Fruit fly (Drosophila melanogaster) whole organism, embryonic: ENCODE measurements around the gene CG12521.

Experiments
- Bdp1 ChIP-seq: fragments of 200-800 bp; sonication (Bioruptor generic); optimal IDR thresholded peaks from 3 replicates; lab custom pipeline; 2016; ENCODE audit warnings: missing biosample characterization, missing genetic modification characterization
- CG11560 ChIP-seq: fragments of 200-800 bp; sonication (Bioruptor generic); IDR thresholded peaks from 3 replicates; pipeline ENCODE4 v1.3.6; 2022; ENCODE audit warnings: missing biosample characterization, missing genetic modification characterization
- CG11723 ChIP-seq: fragments of 200-800 bp; sonication (Bioruptor generic); optimal IDR thresholded peaks from 2 replicates; lab custom pipeline; 2017; ENCODE audit warnings: missing biosample characterization, mild to moderate bottlenecking, missing genetic modification characterization
- CG13123 ChIP-seq: fragments of 200-800 bp; sonication (Bioruptor generic); optimal IDR thresholded peaks from 2 replicates; lab custom pipeline; 2016; ENCODE audit warnings: missing biosample characterization, missing genetic modification characterization
- CG14860 ChIP-seq: fragments of 200-800 bp; sonication (Bioruptor generic); IDR thresholded peaks from 3 replicates; pipeline ENCODE4 v1.3.6; 2022; ENCODE audit warnings: missing biosample characterization, missing genetic modification characterization; ENCODE audit not compliant: partially characterized antibody
- CG1603 ChIP-seq: fragments of 200-800 bp; sonication (Bioruptor generic); optimal IDR thresholded peaks from 2 replicates; lab custom pipeline; 2019; ENCODE audit warnings: missing biosample characterization, mild to moderate bottlenecking, missing genetic modification characterization, moderate library complexity
- CG16779 ChIP-seq: fragments of 200-800 bp; sonication (Bioruptor generic); IDR thresholded peaks from 2 replicates; pipeline ENCODE4 v1.3.6; 2022; ENCODE audit warnings: missing biosample characterization, missing genetic modification characterization
- CG17186 ChIP-seq: fragments of 200-800 bp; sonication (Bioruptor generic); optimal IDR thresholded peaks from 3 replicates; lab custom pipeline; 2017; ENCODE audit warnings: missing biosample characterization, missing genetic modification reagents, missing genetic modification characterization
- CG30020 ChIP-seq: fragments of 200-800 bp; optimal IDR thresholded peaks from 2 replicates; lab custom pipeline; 2019; ENCODE audit warnings: missing biosample characterization, mild to moderate bottlenecking, missing genetic modification characterization, moderate library complexity
- CG31365 ChIP-seq: fragments of 200-800 bp; sonication (Bioruptor generic); optimal IDR thresholded peaks from 2 replicates; lab custom pipeline; 2018; ENCODE audit warnings: missing biosample characterization, mild to moderate bottlenecking, missing genetic modification characterization
- CG31388 ChIP-seq: fragments of 200-800 bp; sonication (Bioruptor generic); optimal IDR thresholded peaks from 2 replicates; lab custom pipeline; 2016; ENCODE audit warnings: missing biosample characterization, missing genetic modification characterization
- CG4282 ChIP-seq: fragments of 200-800 bp; sonication (Bioruptor generic); optimal IDR thresholded peaks from 2 replicates; lab custom pipeline; 2016; ENCODE audit warnings: missing biosample characterization, missing genetic modification characterization
- CG4854 ChIP-seq: fragments of 200-800 bp; sonication (Bioruptor generic); optimal IDR thresholded peaks from 2 replicates; lab custom pipeline; 2016; ENCODE audit warnings: missing biosample characterization, missing genetic modification characterization, inconsistent platforms
- CG6689 ChIP-seq: fragments of 200-800 bp; sonication (Bioruptor generic); IDR thresholded peaks from 2 replicates; pipeline ENCODE4 v1.3.6; 2022; ENCODE audit warnings: missing biosample characterization, missing genetic modification characterization
- CG8944 ChIP-seq: fragments of 200-800 bp; sonication (Bioruptor generic); optimal IDR thresholded peaks from 3 replicates; lab custom pipeline; 2016; ENCODE audit warnings: missing biosample characterization, missing genetic modification characterization
- CG9817 ChIP-seq: fragments of 200-800 bp; sonication (Bioruptor generic); optimal IDR thresholded peaks from 2 replicates; lab custom pipeline; 2018; ENCODE audit warnings: missing biosample characterization, mild to moderate bottlenecking, missing genetic modification characterization, moderate library complexity
- D ChIP-seq, 2 experiments: fragments of 200-800 bp in 1 of 2; fragments of >200 bp in 1 of 2; sonication (Bioruptor generic) in 1 of 2; optimal IDR thresholded peaks; 2 replicates in 1 of 2; 3 replicates in 1 of 2; lab custom pipeline; 2017; ENCODE audit warnings: mild to moderate bottlenecking in 1 of 2, missing biosample characterization in 1 of 2, missing genetic modification characterization in 1 of 2, missing genetic modification reagents in 1 of 2
- D19B ChIP-seq: fragments of 200-800 bp; sonication (Bioruptor generic); optimal IDR thresholded peaks from 2 replicates; lab custom pipeline; 2017; ENCODE audit warnings: missing biosample characterization, mild to moderate bottlenecking, missing genetic modification characterization
- Deaf1 ChIP-seq: fragments of 200-800 bp; optimal IDR thresholded peaks from 3 replicates; lab custom pipeline; 2019; ENCODE audit warnings: missing biosample characterization, mild to moderate bottlenecking, missing genetic modification characterization, moderate library complexity
- Fer3 ChIP-seq: fragments of 200-800 bp; sonication (Bioruptor generic); optimal IDR thresholded peaks from 2 replicates; lab custom pipeline; 2018; ENCODE audit warnings: missing biosample characterization, mild to moderate bottlenecking, missing genetic modification characterization, moderate library complexity
- Hsf ChIP-seq: fragments of 200-800 bp; sonication (Bioruptor generic); optimal IDR thresholded peaks from 3 replicates; lab custom pipeline; 2016; ENCODE audit warnings: missing biosample characterization, missing genetic modification characterization
- MESR4 ChIP-seq: fragments of 200-800 bp; sonication (Bioruptor generic); optimal IDR thresholded peaks from 2 replicates; lab custom pipeline; 2018; ENCODE audit warnings: missing biosample characterization, mild to moderate bottlenecking, missing genetic modification characterization, moderate library complexity
- NFAT ChIP-seq: fragments of 200-800 bp; sonication (Bioruptor generic); IDR thresholded peaks from 2 replicates; pipeline ENCODE4 v1.3.6; 2022; ENCODE audit warnings: missing biosample characterization, missing genetic modification characterization
- NK7.1 ChIP-seq: fragments of 200-800 bp; sonication (Bioruptor generic); optimal IDR thresholded peaks from 3 replicates; lab custom pipeline; 2016; ENCODE audit warnings: missing biosample characterization, missing genetic modification characterization
- Opbp ChIP-seq: fragments of 200-800 bp; sonication (Bioruptor generic); IDR thresholded peaks from 3 replicates; pipeline ENCODE4 v1.3.6; 2022; ENCODE audit warnings: missing biosample characterization, missing genetic modification characterization; ENCODE audit not compliant: partially characterized antibody
- Sox102F ChIP-seq: fragments of 200-800 bp; sonication (Bioruptor generic); optimal IDR thresholded peaks from 2 replicates; lab custom pipeline; 2018; ENCODE audit warnings: missing biosample characterization, mild to moderate bottlenecking, missing genetic modification characterization, moderate library complexity
- Trl ChIP-seq, 3 experiments: fragments of >200 bp in 2 of 3; fragments of 200-800 bp in 1 of 3; sonication (Bioruptor generic) in 1 of 3; optimal IDR thresholded peaks; 2 replicates in 1 of 3; 3 replicates in 2 of 3; lab custom pipeline; 2016 to 2017; ENCODE audit warnings: missing biosample characterization in 1 of 3, missing genetic modification characterization in 1 of 3
- ab ChIP-seq: fragments of 200-800 bp; sonication (Bioruptor generic); optimal IDR thresholded peaks from 2 replicates; lab custom pipeline; 2016; ENCODE audit warnings: missing biosample characterization, missing genetic modification characterization
- abd-A ChIP-seq: fragments of 200-800 bp; sonication (Bioruptor generic); optimal IDR thresholded peaks from 3 replicates; lab custom pipeline; 2019; ENCODE audit warnings: missing biosample characterization, mild to moderate bottlenecking, missing genetic modification characterization, moderate library complexity
- bigmax ChIP-seq: fragments of 200-800 bp; sonication (Bioruptor generic); optimal IDR thresholded peaks from 2 replicates; lab custom pipeline; 2018; ENCODE audit warnings: missing biosample characterization, mild to moderate bottlenecking, missing genetic modification characterization
- bsh ChIP-seq, 2 experiments: fragments of 200-800 bp; sonication (Bioruptor generic); optimal IDR thresholded peaks; 2 replicates each; lab custom pipeline; 2017 to 2018; ENCODE audit warnings: mild to moderate bottlenecking in 2 of 2, missing biosample characterization in 2 of 2, missing genetic modification characterization in 2 of 2, moderate library complexity in 1 of 2
- chm ChIP-seq: fragments of 200-800 bp; sonication (Bioruptor generic); IDR thresholded peaks from 2 replicates; pipeline ENCODE4 v1.3.6; 2022; ENCODE audit warnings: missing biosample characterization, missing genetic modification characterization
- fru ChIP-seq: fragments of >200 bp; optimal IDR thresholded peaks from 2 replicates; lab custom pipeline; 2017
- gsb ChIP-seq: fragments of 200-800 bp; sonication (Bioruptor generic); IDR thresholded peaks from 2 replicates; pipeline ENCODE4 v1.3.6; 2022; ENCODE audit warnings: missing biosample characterization, missing genetic modification characterization
- ham ChIP-seq: fragments of 200-800 bp; sonication (Bioruptor generic); IDR thresholded peaks from 2 replicates; pipeline ENCODE4 v1.3.6; 2022; ENCODE audit warnings: missing biosample characterization, missing genetic modification characterization
- hb ChIP-seq: fragments of 200-800 bp; sonication (Bioruptor generic); IDR thresholded peaks from 3 replicates; pipeline ENCODE4 v1.3.6; 2022; ENCODE audit warnings: missing biosample characterization, missing genetic modification characterization; ENCODE audit not compliant: partially characterized antibody
- ind ChIP-seq: fragments of 200-800 bp; sonication (Bioruptor generic); optimal IDR thresholded peaks from 3 replicates; lab custom pipeline; 2016; ENCODE audit warnings: missing biosample characterization, missing genetic modification characterization
- ken ChIP-seq: fragments of 200-800 bp; sonication (Bioruptor generic); IDR thresholded peaks from 3 replicates; pipeline ENCODE4 v1.3.6; 2022; ENCODE audit warnings: missing biosample characterization, missing genetic modification characterization
- mam ChIP-seq: fragments of 200-800 bp; sonication (Bioruptor generic); optimal IDR thresholded peaks from 3 replicates; lab custom pipeline; 2016; ENCODE audit warnings: missing biosample characterization, missing genetic modification characterization
- nau ChIP-seq: fragments of 200-800 bp; sonication (Bioruptor generic); optimal IDR thresholded peaks from 3 replicates; lab custom pipeline; 2017; ENCODE audit warnings: missing biosample characterization, mild to moderate bottlenecking, missing genetic modification characterization, missing genetic modification reagents
- nerfin-2 ChIP-seq: fragments of 200-800 bp; sonication (Bioruptor generic); IDR thresholded peaks from 2 replicates; pipeline ENCODE4 v1.3.6; 2022; ENCODE audit warnings: missing biosample characterization, missing genetic modification characterization; ENCODE audit not compliant: partially characterized antibody
- pzg ChIP-seq: fragments of 200-800 bp; sonication (Bioruptor generic); optimal IDR thresholded peaks from 3 replicates; lab custom pipeline; 2018; ENCODE audit warnings: missing biosample characterization, mild to moderate bottlenecking, missing genetic modification characterization, moderate library complexity
- sna ChIP-seq: fragments of 200-800 bp; sonication (Bioruptor generic); IDR thresholded peaks from 2 replicates; pipeline ENCODE4 v1.3.6; 2022; ENCODE audit warnings: missing biosample characterization, missing genetic modification characterization; ENCODE audit not compliant: partially characterized antibody
- unpg ChIP-seq: fragments of 200-800 bp; sonication (Bioruptor generic); optimal IDR thresholded peaks from 3 replicates; lab custom pipeline; 2018; ENCODE audit warnings: missing biosample characterization, mild to moderate bottlenecking, missing genetic modification characterization, moderate library complexity
- vnd ChIP-seq: fragments of 200-800 bp; sonication (Bioruptor generic); IDR thresholded peaks from 3 replicates; pipeline ENCODE4 v1.3.6; 2022; ENCODE audit warnings: missing biosample characterization, missing genetic modification characterization; ENCODE audit not compliant: partially characterized antibody

Gene CG12521

dm6 chr3L:11822446-11823334 is 24.9 kb downstream of the CG12521 start, which contains the start of gene RpL10Ab (continued):
- TF ChIP-seq CG17186 (GFP tag; lab: Kevin White, UChicago) (peak; percentile 45), CG31388 (no peak), nerfin-2 (GFP tag; lab: Robert Waterston, UW) (peak; percentile 78), Sox102F (no peak), CG14860 (GFP tag; lab: Robert Waterston, UW) (peak; percentile 71), Bdp1 (no peak), CG8944 (GFP tag; lab: Kevin White, UChicago) (no peak), hb (GFP tag; lab: Robert Waterston, UW) (peak; percentile 80), CG6689 (peak; percentile 79), chm (GFP tag; lab: Robert Waterston, UW) (peak; percentile 87), bigmax (no peak), CG11723 (GFP tag; lab: Kevin White, UChicago) (peak; percentile 44), unpg (GFP tag; lab: Kevin White, UChicago) (peak; percentile 53), CG11560 (tag; lab: Robert Waterston, UW) (peak; percentile 61; the same call in 1 of the 3 replicates), NK7.1 (no peak), CG31365 (tag; lab: Kevin White, UChicago) (peak; percentile 45), CG4854 (peak; percentile 46)

dm6 chr3L:11821723-11822445 is 25.7 kb downstream of the CG12521 start, which contains the start of the genes CG11597 and CG5946:
TSS of gene CG11597 (minus strand) at chr3L:11822275.
TSS of gene CG5946 (minus strand) at chr3L:11822275.
- TF ChIP-seq NFAT (GFP tag; lab: Robert Waterston, UW) = peak; percentile 35; the same call in 1 of the 2 replicates
- TF ChIP-seq CG4282 (GFP tag; lab: Kevin White, UChicago) = no peak
- no peak for TF ChIP-seq ab (GFP tag; lab: Kevin White, UChicago)
- no peak for TF ChIP-seq CG13123 (GFP tag; lab: Kevin White, UChicago)
- no peak for TF ChIP-seq CG9817
- no peak for TF ChIP-seq D (optimal IDR thresholded peaks at IDR 0.05; lab: Kevin White, UChicago)
- TF ChIP-seq D (GFP tag; optimal IDR thresholded peaks at IDR 0.05; lab: Kevin White, UChicago) = no peak
- no peak for TF ChIP-seq fru (lab: Kevin White, UChicago)
- TF ChIP-seq ham = no peak
- TF ChIP-seq pzg (GFP tag; lab: Kevin White, UChicago) = peak; percentile 29
- peak; percentile 90 to 92 for TF ChIP-seq Trl (optimal IDR thresholded peaks at IDR 0.05; lab: Kevin White, UChicago)
- no peak for TF ChIP-seq Trl (GFP tag; optimal IDR thresholded peaks at IDR 0.05; lab: Kevin White, UChicago)
- no peak for TF ChIP-seq nau (GFP tag; lab: Kevin White, UChicago)
- no peak for TF ChIP-seq ind (GFP tag; lab: Kevin White, UChicago)
- peak; percentile 47 for TF ChIP-seq Deaf1
- peak; percentile 10 for TF ChIP-seq CG1603 (tag; lab: Kevin White, UChicago)
- TF ChIP-seq gsb (GFP tag; lab: Robert Waterston, UW) = no peak
- TF ChIP-seq abd-A (tag; lab: Kevin White, UChicago) = no peak
- 0 out of 2 replicates have a peak, but pooled peaks have one; percentile 38 for TF ChIP-seq chm (GFP tag; lab: Robert Waterston, UW)
- no peak for TF ChIP-seq bsh (GFP tag; optimal IDR thresholded peaks at IDR 0.05; lab: Kevin White, UChicago)
- TF ChIP-seq CG14860 (GFP tag; lab: Robert Waterston, UW) = no peak
- no peak; the same call in 2 of the 3 replicates for TF ChIP-seq vnd (GFP tag; lab: Robert Waterston, UW)
- no peak for TF ChIP-seq D19B (GFP tag; lab: Kevin White, UChicago)
- no peak for TF ChIP-seq Fer3 (tag; lab: Kevin White, UChicago)
- peak; percentile 21; the same call in 1 of the 3 replicates for TF ChIP-seq Opbp (GFP tag; lab: Robert Waterston, UW)
- no peak for TF ChIP-seq CG16779
- no peak for TF ChIP-seq ken
- peak; percentile 10 for TF ChIP-seq MESR4 (GFP tag; lab: Kevin White, UChicago)
- TF ChIP-seq sna (GFP tag; lab: Robert Waterston, UW) = no peak
- peak; percentile 27 for TF ChIP-seq mam
- TF ChIP-seq CG30020 = no peak
- TF ChIP-seq Hsf (GFP tag; lab: Kevin White, UChicago) = no peak
